Fruit fly (Drosophila melanogaster): ENCODE measurements around the gene Diap1.

Diap1 gene

dm6 chr3L:16043045-16043781 lies 7.6 kb downstream of the Diap1 start (continued):
- TF ChIP-seq CG9727 (GFP tag; optimal IDR thresholded peaks at IDR 0.05) (peak; percentile 28), Hr78 (GFP tag; optimal IDR thresholded peaks at IDR 0.05) (no peak), ATbp (GFP tag; optimal IDR thresholded peaks at IDR 0.05) (peak; percentile 19), D19A (tag; optimal IDR thresholded peaks at IDR 0.05) (peak; percentile 72), hkb (optimal IDR thresholded peaks at IDR 0.05) (no peak), hkb (GFP tag; IDR thresholded peaks at IDR 0.05) (peak; percentile 69), CG17802 (tag; optimal IDR thresholded peaks at IDR 0.05) (no peak), Usf (GFP tag; optimal IDR thresholded peaks at IDR 0.05) (no peak), E2f2 (GFP tag; IDR thresholded peaks at IDR 0.05) (peak; percentile 29; the same call in 1 of the 2 replicates), tup (GFP tag; optimal IDR thresholded peaks at IDR 0.05) (no peak), CG11696 (GFP tag; IDR thresholded peaks at IDR 0.05) (peak; percentile 93), CG14014 (GFP tag; IDR thresholded peaks at IDR 0.05) (peak; percentile 15; the same call in 1 of the 2 replicates), Sox100B (GFP tag; optimal IDR thresholded peaks at IDR 0.05) (peak; percentile 34), so (GFP tag; IDR thresholded peaks at IDR 0.05) (peak; percentile 48; the same call in 2 of the 3 replicates), CG7271 (tag; optimal IDR thresholded peaks at IDR 0.05) (peak; percentile 13), Blimp-1 (GFP tag; optimal IDR thresholded peaks at IDR 0.05) (peak; percentile 70), Oli (tag; optimal IDR thresholded peaks at IDR 0.05) (peak; percentile 69), crol (GFP tag; IDR thresholded peaks at IDR 0.05) (peak; percentile 93), CG33557 (GFP tag; optimal IDR thresholded peaks at IDR 0.05) (peak; percentile 77), CoRest (tag; optimal IDR thresholded peaks at IDR 0.05) (peak; percentile 62), CG9609 (GFP tag; optimal IDR thresholded peaks at IDR 0.05) (no peak), CG17328 (GFP tag; IDR thresholded peaks at IDR 0.05) (no peak; the same call in 1 of the 2 replicates), pita (GFP tag; optimal IDR thresholded peaks at IDR 0.05) (no peak), E2f1 (GFP tag; IDR thresholded peaks at IDR 0.05) (peak; percentile 44; the same call in 1 of the 2 replicates), Nf-YB (GFP tag; optimal IDR thresholded peaks at IDR 0.05) (peak; percentile 48), Nf-YC (tag; optimal IDR thresholded peaks at IDR 0.05) (peak; percentile 34), Hmr (GFP tag; optimal IDR thresholded peaks at IDR 0.05) (peak; percentile 20), lmd (GFP tag; IDR thresholded peaks at IDR 0.05) (peak; percentile 9; the same call in 1 of the 2 replicates), cas (GFP tag; IDR thresholded peaks at IDR 0.05) (no peak), CG11723 (GFP tag; optimal IDR thresholded peaks at IDR 0.05) (no peak), ham (GFP tag; IDR thresholded peaks at IDR 0.05) (no peak), CG12219 (GFP tag; optimal IDR thresholded peaks at IDR 0.05) (no peak), tap (tag; optimal IDR thresholded peaks at IDR 0.05) (peak; percentile 70), CG11695 (GFP tag; IDR thresholded peaks at IDR 0.05) (0 out of 3 replicates have a peak, but pooled peaks have one; percentile 48), BtbVII (GFP tag; optimal IDR thresholded peaks at IDR 0.05) (peak; percentile 66), Taf1 (GFP tag; IDR thresholded peaks at IDR 0.05) (no peak), CG9797 (GFP tag; optimal IDR thresholded peaks at IDR 0.05) (no peak), Myb (GFP tag; optimal IDR thresholded peaks at IDR 0.05) (no peak), chn (GFP tag; optimal IDR thresholded peaks at IDR 0.05) (no peak), sob (GFP tag; IDR thresholded peaks at IDR 0.05) (no peak), unpg (GFP tag; optimal IDR thresholded peaks at IDR 0.05) (peak; percentile 49), C15 (GFP tag; IDR thresholded peaks at IDR 0.05) (no peak), CG6254 (GFP tag; optimal IDR thresholded peaks at IDR 0.05) (peak; percentile 37), gsb-n (tag; optimal IDR thresholded peaks at IDR 0.05) (peak; percentile 55), HLH3B (GFP tag; IDR thresholded peaks at IDR 0.05) (peak; percentile 30; the same call in 1 of the 2 replicates), CG8924 (tag; optimal IDR thresholded peaks at IDR 0.05) (peak; percentile 25), CG1602 (GFP tag; optimal IDR thresholded peaks at IDR 0.05) (peak; percentile 6), Atf6 (GFP tag; IDR thresholded peaks at IDR 0.05) (0 out of 2 replicates have a peak, but pooled peaks have one; percentile 15), sens-2 (GFP tag; IDR thresholded peaks at IDR 0.05) (no peak)
